Worm (Caenorhabditis elegans): ENCODE data around the gene C08B6.2.

The C08B6.2 gene

ce11 chrV:10114329-10114728, 8.8 kb downstream of the C08B6.2 start, which contains the start of gene cht-5:
Gene cht-5, plus strand, starts transcription at chrV:10114629.
- TF ChIP-seq T26A5.8 (tag; optimal IDR thresholded peaks at IDR 0.05): no peak
- no peak for TF ChIP-seq chd-7 (tag; optimal IDR thresholded peaks at IDR 0.05)
- TF ChIP-seq him-1 (tag; optimal IDR thresholded peaks at IDR 0.05): no peak
- TF ChIP-seq F39B2.1 (GFP tag; IDR thresholded peaks at IDR 0.05): no peak
- no peak for TF ChIP-seq unc-62 (GFP tag; optimal IDR thresholded peaks at IDR 0.05)
- TF ChIP-seq snpc-4 (GFP tag; optimal IDR thresholded peaks at IDR 0.05): no peak
- no peak for TF ChIP-seq snpc-4 (tag; optimal IDR thresholded peaks at IDR 0.05)
- TF ChIP-seq Y56A3A.18 (GFP tag; IDR thresholded peaks at IDR 0.05): no peak
- no peak for TF ChIP-seq dpff-1 (tag; optimal IDR thresholded peaks at IDR 0.05)
- no peak for TF ChIP-seq Y95B8A.8 (GFP tag; IDR thresholded peaks at IDR 0.05)
- TF ChIP-seq pbrm-1 (GFP tag; IDR thresholded peaks at IDR 0.05): no peak
- no peak for TF ChIP-seq F57C9.4 (tag; optimal IDR thresholded peaks at IDR 0.05)
- TF ChIP-seq rec-8 (tag; optimal IDR thresholded peaks at IDR 0.05): no peak
- TF ChIP-seq unc-130 (GFP tag; optimal IDR thresholded peaks at IDR 0.05): no peak
- TF ChIP-seq rcor-1 (GFP tag; IDR thresholded peaks at IDR 0.05): no peak
- no peak for TF ChIP-seq mel-28 (tag; optimal IDR thresholded peaks at IDR 0.05; ENCODE audit: borderline replicate concordance)

- TF ChIP-seq lin-26 (GFP tag; IDR thresholded peaks at IDR 0.05): no peak
Observed at ce11 chrV:10117465-10117864, 12.0 kb downstream of the C08B6.2 start, which contains the start of gene C08B6.5. Gene C08B6.5, plus strand, starts transcription at chrV:10117765.

ce11 chrV:10120898-10121297, 15.4 kb downstream of the C08B6.2 start, which contains the start of gene srxa-18:
Gene srxa-18, minus strand, starts transcription at chrV:10120997.
- TF ChIP-seq mel-28 (tag; optimal IDR thresholded peaks at IDR 0.05; ENCODE audit: borderline replicate concordance): no peak
- no peak for TF ChIP-seq cebp-2 (GFP tag; IDR thresholded peaks at IDR 0.05)

- TF ChIP-seq bed-1 (GFP tag; IDR thresholded peaks at IDR 0.05) (no peak), Y53F4B.3 (GFP tag; IDR thresholded peaks at IDR 0.05) (no peak), T07F8.4 (tag; optimal IDR thresholded peaks at IDR 0.05) (no peak), atf-7 (tag; optimal IDR thresholded peaks at IDR 0.05) (no peak), dox-1 (GFP tag; IDR thresholded peaks at IDR 0.05) (no peak), Y56A3A.18 (GFP tag; IDR thresholded peaks at IDR 0.05) (no peak), repo-1 (tag; optimal IDR thresholded peaks at IDR 0.05) (no peak)
Observed at ce11 chrV:10122670-10123069, 17.2 kb downstream of the C08B6.2 start, which contains the start of gene srxa-19. Gene srxa-19, minus strand, starts transcription at chrV:10122770.

ce11 chrV:10123324-10123723, 17.8 kb downstream of the C08B6.2 start, which contains the start of gene C08B6.6:
Gene C08B6.6, plus strand, starts transcription at chrV:10123624.
- TF ChIP-seq B0035.1 (tag; optimal IDR thresholded peaks at IDR 0.05): no peak
- no peak for TF ChIP-seq hlh-26 (GFP tag; conservative IDR thresholded peaks at IDR 0.05)
- no peak for TF ChIP-seq Y67H2A.10 (GFP tag; conservative IDR thresholded peaks at IDR 0.05)
- TF ChIP-seq zfh-2 (GFP tag; conservative IDR thresholded peaks at IDR 0.05): no peak
- TF ChIP-seq ztf-18 (tag; optimal IDR thresholded peaks at IDR 0.05): no peak
- TF ChIP-seq Y53F4B.3 (GFP tag; IDR thresholded peaks at IDR 0.05): no peak
- TF ChIP-seq T07F8.4 (tag; optimal IDR thresholded peaks at IDR 0.05): no peak
- no peak for TF ChIP-seq ztf-26 (tag; optimal IDR thresholded peaks at IDR 0.05)
- no peak for TF ChIP-seq K11D2.4 (GFP tag; IDR thresholded peaks at IDR 0.05)
- TF ChIP-seq snpc-1.3 (tag; optimal IDR thresholded peaks at IDR 0.05; ENCODE audit: insufficient read depth): no peak
- TF ChIP-seq madf-6 (GFP tag; IDR thresholded peaks at IDR 0.05): no peak
- no peak for TF ChIP-seq unc-130 (GFP tag; optimal IDR thresholded peaks at IDR 0.05)
- no peak for TF ChIP-seq lin-40 (tag; optimal IDR thresholded peaks at IDR 0.05)
- no peak for TF ChIP-seq ztf-28 (GFP tag; IDR thresholded peaks at IDR 0.05)
- no peak for TF ChIP-seq C17E4.6 (GFP tag; IDR thresholded peaks at IDR 0.05)

All from whole organism, young adult.